Worm (Caenorhabditis elegans) whole organism, dauer: ENCODE measurements around the gene T01C3.2.

ENCODE experiments used
- unc-62 ChIP-seq: sonication (generic microtip); optimal IDR thresholded peaks from 2 replicates; lab custom pipeline; 2017; ENCODE audit warnings: missing biosample characterization, missing genetic modification reagents, missing genetic modification characterization

The T01C3.2 gene

ce11 chrV:14990843-14991242, at the start of gene T01C3.2, which contains the start of gene cdt-2:
T01C3.2 (plus strand) TSS chrV:14991168.
cdt-2 (minus strand) TSS chrV:14991126.
- TF ChIP-seq unc-62 (GFP tag; lab: Kevin White, UChicago), result no peak

- TF ChIP-seq unc-62 (GFP tag; lab: Kevin White, UChicago), result no peak
Observed at ce11 chrV:14942898-14943297, 48.1 kb upstream of the T01C3.2 start.

ce11 chrV:14943774-14944173, 47.2 kb upstream of the T01C3.2 start:
- no peak for TF ChIP-seq unc-62 (GFP tag; lab: Kevin White, UChicago)

- TF ChIP-seq unc-62 (GFP tag; lab: Kevin White, UChicago), result no peak
Observed at ce11 chrV:14945124-14945523, 45.8 kb upstream of the T01C3.2 start.

DNA sequence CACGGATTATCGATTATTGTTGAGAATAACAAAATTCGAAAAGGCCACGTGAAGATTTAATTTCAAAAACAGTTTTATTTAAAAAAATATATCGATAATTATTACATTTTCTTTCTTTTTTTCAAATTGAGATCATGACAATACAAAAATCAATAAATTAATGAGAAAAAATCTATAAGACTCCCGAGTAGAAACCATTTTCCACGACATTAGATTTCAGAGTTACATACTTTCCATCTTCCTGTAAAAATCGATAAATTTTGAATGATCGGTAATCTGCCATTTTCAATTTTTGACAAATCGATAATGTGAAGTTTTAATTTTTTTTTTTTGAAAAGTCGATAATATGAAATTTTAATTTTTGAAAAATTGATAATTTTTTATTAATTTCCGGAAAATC, 45.3 kb upstream of the T01C3.2 start, which contains the start of gene C30G7.3:
C30G7.3 (minus strand) TSS at position 8 of the 400 bp plus-strand sequence.
- no peak for TF ChIP-seq unc-62 (GFP tag; lab: Kevin White, UChicago)

- TF ChIP-seq unc-62 (GFP tag; lab: Kevin White, UChicago), result no peak
Observed at ce11 chrV:14947022-14947421, 43.9 kb upstream of the T01C3.2 start, which contains the start of gene C30G7.4. C30G7.4 (minus strand) TSS chrV:14947122.

ce11 chrV:14948566-14948965, 42.4 kb upstream of the T01C3.2 start:
- TF ChIP-seq unc-62 (GFP tag; lab: Kevin White, UChicago), result no peak

ce11 chrV:14949477-14949876, 41.5 kb upstream of the T01C3.2 start, which contains the start of gene hil-1:
hil-1 (plus strand) TSS chrV:14949777.
- TF ChIP-seq unc-62 (GFP tag; lab: Kevin White, UChicago), result no peak

DNA sequence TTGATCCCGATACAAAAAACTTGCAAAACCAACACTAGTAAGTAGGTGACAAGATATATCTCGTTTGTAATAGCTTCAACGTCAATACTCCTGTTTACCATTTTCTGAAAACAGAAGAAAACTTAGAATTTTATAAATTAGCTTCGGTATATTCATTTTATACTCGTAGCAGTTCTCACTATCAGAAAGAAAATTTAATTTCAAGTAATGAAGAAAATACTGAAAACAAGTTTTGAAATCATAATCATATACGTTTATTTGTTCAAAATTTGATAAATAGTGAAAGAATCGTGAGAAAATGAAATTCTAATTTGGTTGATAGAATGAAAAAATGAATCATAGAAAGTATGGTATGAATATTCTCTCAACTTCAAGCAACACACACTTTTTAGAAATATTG, 36.3 kb upstream of the T01C3.2 start, which contains the start of gene C30G7.5:
C30G7.5 (minus strand) TSS at position 101 of the 400 bp plus-strand sequence.
- no peak for TF ChIP-seq unc-62 (GFP tag; lab: Kevin White, UChicago)

DNA sequence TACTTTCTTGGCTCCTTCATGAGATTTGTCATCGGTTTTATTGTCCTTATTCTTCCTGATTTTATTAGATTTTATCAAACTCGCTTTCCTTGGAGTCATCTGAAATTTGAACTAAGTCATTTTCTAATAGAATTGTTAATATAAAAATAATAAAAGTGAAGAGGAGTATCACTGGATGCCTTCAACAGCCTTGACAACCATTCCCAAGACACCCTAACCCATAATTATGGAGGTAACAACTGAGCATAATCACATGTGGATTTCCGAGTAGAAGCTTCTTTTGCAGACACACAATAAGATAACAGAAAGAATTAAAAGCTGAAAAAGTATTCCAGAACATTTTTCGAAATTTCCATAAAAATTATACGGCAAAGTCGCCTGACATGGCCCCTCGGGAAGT, 35.3 kb upstream of the T01C3.2 start, which contains the start of gene F02D8.9:
F02D8.9 (minus strand) TSS at position 101 of the 400 bp plus-strand sequence.
- no peak for TF ChIP-seq unc-62 (GFP tag; lab: Kevin White, UChicago)

DNA sequence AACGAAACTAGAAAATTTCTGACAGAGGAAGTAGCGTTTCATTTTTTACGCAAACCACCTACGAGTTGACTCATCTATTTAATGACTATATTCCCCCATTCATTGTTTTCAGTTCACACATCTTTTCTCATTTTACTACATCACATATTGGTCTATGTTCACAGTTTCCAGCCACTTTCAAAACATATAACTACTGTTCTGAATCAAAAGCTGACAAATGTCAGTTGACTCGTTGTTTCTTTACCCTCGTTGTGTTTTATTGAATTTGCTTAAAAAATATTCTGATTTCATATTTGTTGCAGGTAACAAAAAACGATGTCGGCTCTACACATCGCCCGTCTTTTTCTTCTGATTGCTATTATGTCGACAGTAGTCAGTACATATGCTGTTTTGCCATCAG, 19.8 kb upstream of the T01C3.2 start, which contains the start of gene nlp-59:
nlp-59 (plus strand) TSS at position 301 of the 400 bp plus-strand sequence.
- TF ChIP-seq unc-62 (GFP tag; lab: Kevin White, UChicago), result no peak

DNA sequence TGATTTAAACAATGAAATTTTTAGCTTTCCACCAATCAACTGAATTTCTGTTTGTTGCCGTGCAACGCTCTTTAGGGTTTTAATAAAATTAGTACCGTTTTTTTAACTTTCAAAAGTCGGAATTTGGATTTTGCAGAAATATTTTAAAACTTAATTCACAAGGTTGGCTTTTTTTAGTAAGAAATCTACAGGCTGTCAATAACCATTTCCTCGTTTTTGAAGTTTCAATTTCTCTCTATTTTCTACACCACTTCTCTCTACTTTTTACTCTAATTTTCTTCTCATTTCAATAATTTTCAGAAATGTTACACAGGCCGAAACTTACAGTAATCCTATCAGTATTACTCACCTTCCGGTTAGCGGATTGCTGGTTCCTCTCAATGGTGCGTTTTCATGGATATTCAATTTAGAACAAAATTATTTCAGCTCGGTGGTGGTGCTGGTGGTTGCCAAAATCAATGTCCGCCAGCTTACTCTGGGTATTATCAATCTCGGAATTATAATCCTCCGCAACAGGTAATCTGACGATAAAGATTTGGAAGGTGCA, 12.7 kb upstream of the T01C3.2 start, which contains the start of the genes grd-12 and F02D8.1:
grd-12 (plus strand) TSS at position 301 of the 547 bp plus-strand sequence.
F02D8.1 (minus strand) TSS at position 497 of the 547 bp plus-strand sequence.
- no peak for TF ChIP-seq unc-62 (GFP tag; lab: Kevin White, UChicago)

DNA sequence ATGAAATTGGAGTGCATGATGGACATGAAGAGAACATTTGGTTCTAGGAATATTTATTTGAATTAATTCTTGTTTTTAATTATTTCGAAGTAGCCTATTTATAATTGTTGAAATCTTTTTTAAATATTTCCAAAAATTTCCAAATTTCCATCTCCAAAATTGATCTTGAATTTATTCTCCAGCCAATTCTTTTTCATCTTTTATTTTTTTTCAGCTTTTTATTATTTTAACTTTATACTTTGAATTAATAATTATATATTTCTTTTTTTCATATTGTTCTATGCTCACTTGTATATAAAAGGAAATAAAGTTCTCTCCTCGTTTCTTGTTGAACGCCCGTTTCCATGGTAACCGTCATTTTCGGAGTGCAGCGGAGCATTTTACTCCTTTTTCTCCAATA, 11.0 kb upstream of the T01C3.2 start, which contains the start of gene xbx-1:
xbx-1 (plus strand) TSS at position 301 of the 400 bp plus-strand sequence.
- no peak for TF ChIP-seq unc-62 (GFP tag; lab: Kevin White, UChicago)

DNA sequence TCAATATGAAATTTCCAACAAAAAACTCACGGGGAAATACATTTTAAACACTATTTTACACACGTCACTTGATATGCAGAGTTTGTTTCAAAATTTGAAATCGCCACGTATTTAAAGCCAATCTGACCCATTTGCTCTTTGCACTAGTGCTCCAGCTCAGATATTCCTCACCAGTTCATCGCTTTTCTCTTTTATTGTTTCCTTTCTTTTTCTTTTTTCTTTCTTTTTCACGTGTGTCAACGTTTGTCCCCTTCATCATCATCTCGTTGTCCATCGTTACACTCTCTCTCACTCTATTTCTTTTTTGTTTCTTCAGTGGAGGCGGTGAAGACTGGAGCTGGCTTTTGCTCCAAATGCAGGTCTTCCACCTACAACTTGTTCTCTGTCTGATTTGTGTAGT, 6.4 kb upstream of the T01C3.2 start, which contains the start of gene F02D8.4:
F02D8.4 (plus strand) TSS at position 301 of the 400 bp plus-strand sequence.
- TF ChIP-seq unc-62 (GFP tag; lab: Kevin White, UChicago), result no peak

DNA sequence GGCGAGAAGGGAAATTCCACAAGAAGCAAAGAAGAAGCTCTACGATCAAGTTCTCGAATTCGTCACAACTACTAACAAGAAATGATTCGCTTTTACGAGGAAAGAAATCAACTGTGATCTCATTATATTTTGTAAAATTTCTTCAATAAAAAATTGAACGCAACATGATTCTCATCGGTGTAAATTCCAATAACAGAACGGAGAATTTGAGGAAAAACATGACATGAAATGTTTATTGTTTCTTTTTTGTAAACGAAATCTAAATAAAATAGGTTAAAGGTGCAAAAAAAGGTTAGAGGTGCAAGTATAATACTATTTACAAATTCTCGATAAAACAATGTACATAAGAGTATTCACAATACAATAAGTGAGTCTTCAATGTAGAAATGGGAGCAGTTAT, 521 bp downstream of the T01C3.2 start:
- TF ChIP-seq unc-62 (GFP tag; lab: Kevin White, UChicago), result no peak

- TF ChIP-seq unc-62 (GFP tag; lab: Kevin White, UChicago), result no peak
Observed at ce11 chrV:14992627-14993117, 1.7 kb downstream of the T01C3.2 start, which contains the start of gene T01C3.3. T01C3.3 (minus strand) TSS chrV:14992677.
